Worm (Caenorhabditis elegans) whole organism, L2 larva: ENCODE measurements around the gene oig-2.

ENCODE experiments used
- ama-1 ChIP-seq: fragments of 150-350 bp; optimal IDR thresholded peaks from 2 replicates; lab custom pipeline; 2018; ENCODE audit warnings: inconsistent platforms
- elt-3 ChIP-seq: sonication (generic microtip); optimal IDR thresholded peaks from 2 replicates; lab custom pipeline; 2017; ENCODE audit warnings: missing biosample characterization, missing genetic modification characterization
- fos-1 ChIP-seq: fragments of 150-350 bp; optimal IDR thresholded peaks from 2 replicates; lab custom pipeline; 2014; ENCODE audit warnings: missing biosample characterization, missing genetic modification characterization
- skn-1 ChIP-seq: sonication (generic microtip); optimal IDR thresholded peaks from 2 replicates; lab custom pipeline; 2017; ENCODE audit warnings: missing biosample characterization, missing genetic modification characterization
- zag-1 ChIP-seq: fragments of 150-350 bp; optimal IDR thresholded peaks from 2 replicates; lab custom pipeline; 2014; ENCODE audit warnings: missing biosample characterization, missing genetic modification characterization

ce11 chrII:12984709-12985108 lies 23.3 kb downstream of the oig-2 start:
- TF ChIP-seq ama-1 (lab: Kevin White, UChicago) (no peak), skn-1 (tag; lab: Kevin White, UChicago) (no peak), elt-3 (tag; lab: Kevin White, UChicago) (no peak), fos-1 (tag; lab: Kevin White, UChicago) (no peak), zag-1 (no peak)
